Worm (Caenorhabditis elegans): ENCODE results near the gene T28D6.4.

ce11 chrIII:11377880-11378279, 17.6 kb downstream of the T28D6.4 start, which contains the start of gene dpy-18:
- TF ChIP-seq lin-11 (tag; optimal IDR thresholded peaks at IDR 0.05) (no peak), unc-42 (tag; optimal IDR thresholded peaks at IDR 0.05) (no peak), pqm-1 (tag; optimal IDR thresholded peaks at IDR 0.05) (no peak), ama-1 (optimal IDR thresholded peaks at IDR 0.05) (no peak), nhr-232 (tag; optimal IDR thresholded peaks at IDR 0.05) (no peak), F13H6.1 (tag; optimal IDR thresholded peaks at IDR 0.05) (no peak), hlh-13 (GFP tag; optimal IDR thresholded peaks at IDR 0.05) (no peak), fkh-6 (tag; optimal IDR thresholded peaks at IDR 0.05) (no peak), nhr-11 (tag; optimal IDR thresholded peaks at IDR 0.05) (no peak), ets-4 (tag; optimal IDR thresholded peaks at IDR 0.05) (no peak), odd-2 (tag; optimal IDR thresholded peaks at IDR 0.05) (no peak), hlh-30 (tag; optimal IDR thresholded peaks at IDR 0.05; ENCODE audit: insufficient read depth) (no peak), ceh-6 (GFP tag; optimal IDR thresholded peaks at IDR 0.05) (no peak)
